Fruit fly (Drosophila melanogaster) whole organism, embryonic: ENCODE measurements around the gene CG32432.

Experiments
- CG10209 ChIP-seq: fragments of 200-800 bp; sonication (Bioruptor generic); optimal IDR thresholded peaks from 3 replicates; lab custom pipeline; 2017; ENCODE audit warnings: missing biosample characterization, mild to moderate bottlenecking, missing genetic modification characterization, missing genetic modification reagents
- CG10267 ChIP-seq: fragments of 200-800 bp; sonication (Bioruptor generic); optimal IDR thresholded peaks from 2 replicates; lab custom pipeline; 2018; ENCODE audit warnings: missing biosample characterization, mild to moderate bottlenecking, missing genetic modification characterization, moderate library complexity
- CG10431 ChIP-seq: fragments of 200-800 bp; sonication (Bioruptor generic); optimal IDR thresholded peaks from 3 replicates; lab custom pipeline; 2018; ENCODE audit warnings: missing biosample characterization, mild to moderate bottlenecking, missing genetic modification characterization
- CG10462 ChIP-seq: fragments of 200-800 bp; sonication (Bioruptor generic); optimal IDR thresholded peaks from 2 replicates; lab custom pipeline; 2016; ENCODE audit warnings: missing biosample characterization, missing genetic modification characterization
- CG11560 ChIP-seq: fragments of 200-800 bp; sonication (Bioruptor generic); IDR thresholded peaks from 3 replicates; pipeline ENCODE4 v1.3.6; 2022; ENCODE audit warnings: missing biosample characterization, missing genetic modification characterization
- CG12391 ChIP-seq: fragments of 200-800 bp; sonication (Bioruptor generic); optimal IDR thresholded peaks from 3 replicates; lab custom pipeline; 2018; ENCODE audit warnings: missing biosample characterization, mild to moderate bottlenecking, missing genetic modification characterization, moderate library complexity
- CG13775 ChIP-seq: fragments of 200-800 bp; sonication (Bioruptor generic); optimal IDR thresholded peaks from 3 replicates; lab custom pipeline; 2017; ENCODE audit warnings: missing biosample characterization, mild to moderate bottlenecking, missing genetic modification characterization
- CG14710 ChIP-seq: fragments of 200-800 bp; sonication (Bioruptor generic); optimal IDR thresholded peaks from 3 replicates; lab custom pipeline; 2019; ENCODE audit warnings: missing biosample characterization, mild to moderate bottlenecking, missing genetic modification characterization, moderate library complexity
- CG15696 ChIP-seq: fragments of 200-800 bp; sonication (Bioruptor generic); optimal IDR thresholded peaks from 2 replicates; lab custom pipeline; 2019; ENCODE audit warnings: missing biosample characterization, mild to moderate bottlenecking, missing genetic modification characterization, moderate library complexity
- CG1602 ChIP-seq: fragments of 200-800 bp; sonication (Bioruptor generic); optimal IDR thresholded peaks from 3 replicates; lab custom pipeline; 2016; ENCODE audit warnings: missing biosample characterization, missing genetic modification characterization
- CG16815 ChIP-seq: fragments of 200-800 bp; sonication (Bioruptor generic); optimal IDR thresholded peaks from 3 replicates; lab custom pipeline; 2017; ENCODE audit warnings: missing biosample characterization, mild to moderate bottlenecking, missing genetic modification characterization
- CG17361 ChIP-seq: fragments of 200-800 bp; sonication (Bioruptor generic); IDR thresholded peaks from 3 replicates; pipeline ENCODE4 v1.3.6; 2022; ENCODE audit warnings: missing biosample characterization, missing genetic modification characterization
- CG17612 ChIP-seq: fragments of 200-800 bp; sonication (Bioruptor generic); IDR thresholded peaks from 2 replicates; pipeline ENCODE4 v1.3.6; 2022; ENCODE audit warnings: missing biosample characterization, missing genetic modification characterization
- CG17829 ChIP-seq: fragments of 200-800 bp; optimal IDR thresholded peaks from 2 replicates; lab custom pipeline; 2019; ENCODE audit warnings: missing biosample characterization, mild to moderate bottlenecking, missing genetic modification characterization, moderate library complexity
- CG18262 ChIP-seq: fragments of 200-800 bp; optimal IDR thresholded peaks from 3 replicates; lab custom pipeline; 2019; ENCODE audit warnings: missing biosample characterization, mild to moderate bottlenecking, missing genetic modification characterization, moderate library complexity
- CG2678 ChIP-seq: fragments of 200-800 bp; sonication (Bioruptor generic); optimal IDR thresholded peaks from 3 replicates; lab custom pipeline; 2019; ENCODE audit warnings: missing biosample characterization, mild to moderate bottlenecking, missing genetic modification characterization, moderate library complexity
- CG2712 ChIP-seq: fragments of 200-800 bp; optimal IDR thresholded peaks from 3 replicates; lab custom pipeline; 2019; ENCODE audit warnings: missing biosample characterization, mild to moderate bottlenecking, missing genetic modification characterization, moderate library complexity
- CG30403 ChIP-seq: fragments of 200-800 bp; sonication (Bioruptor generic); optimal IDR thresholded peaks from 3 replicates; lab custom pipeline; 2016; ENCODE audit warnings: missing biosample characterization, missing genetic modification characterization
- CG30431 ChIP-seq: fragments of 200-800 bp; sonication (Bioruptor generic); optimal IDR thresholded peaks from 2 replicates; lab custom pipeline; 2017; ENCODE audit warnings: missing biosample characterization, missing genetic modification characterization
- CG6254 ChIP-seq: fragments of 200-800 bp; sonication (Bioruptor generic); optimal IDR thresholded peaks from 3 replicates; lab custom pipeline; 2017; ENCODE audit warnings: mild to moderate bottlenecking, missing biosample characterization, missing genetic modification reagents, missing genetic modification characterization
- CG7556 ChIP-seq: fragments of 200-800 bp; sonication (Bioruptor generic); optimal IDR thresholded peaks from 2 replicates; lab custom pipeline; 2017; ENCODE audit warnings: missing biosample characterization, mild to moderate bottlenecking, missing genetic modification characterization
- CG9727 ChIP-seq: fragments of 200-800 bp; sonication (Bioruptor generic); optimal IDR thresholded peaks from 3 replicates; lab custom pipeline; 2017; ENCODE audit warnings: missing biosample characterization, mild to moderate bottlenecking, missing genetic modification characterization
- CoRest ChIP-seq: fragments of 200-800 bp; sonication (Bioruptor generic); optimal IDR thresholded peaks from 3 replicates; lab custom pipeline; 2018; ENCODE audit warnings: missing biosample characterization, mild to moderate bottlenecking, missing genetic modification characterization, moderate library complexity
- D19A ChIP-seq: fragments of 200-800 bp; optimal IDR thresholded peaks from 3 replicates; lab custom pipeline; 2019; ENCODE audit warnings: missing biosample characterization, mild to moderate bottlenecking, missing genetic modification characterization, moderate library complexity
- Hmx ChIP-seq: fragments of 200-800 bp; sonication (Bioruptor generic); optimal IDR thresholded peaks from 2 replicates; lab custom pipeline; 2016; ENCODE audit warnings: missing biosample characterization, missing genetic modification characterization
- Hr51 ChIP-seq, 2 experiments: fragments of 200-800 bp; sonication (Bioruptor generic); optimal IDR thresholded peaks; 2 replicates in 1 of 2; 3 replicates in 1 of 2; lab custom pipeline; 2016 to 2018; ENCODE audit warnings: missing biosample characterization in 2 of 2, missing genetic modification characterization in 2 of 2, mild to moderate bottlenecking in 1 of 2, moderate library complexity in 1 of 2
- Nf-YC ChIP-seq: fragments of 200-800 bp; optimal IDR thresholded peaks from 3 replicates; lab custom pipeline; 2019; ENCODE audit warnings: missing biosample characterization, mild to moderate bottlenecking, missing genetic modification characterization, moderate library complexity
- Sox100B ChIP-seq: fragments of 200-800 bp; sonication (Bioruptor generic); optimal IDR thresholded peaks from 3 replicates; lab custom pipeline; 2018; ENCODE audit warnings: missing biosample characterization, mild to moderate bottlenecking, missing genetic modification characterization
- Ssrp ChIP-seq: fragments of 200-800 bp; sonication (Bioruptor generic); optimal IDR thresholded peaks from 2 replicates; lab custom pipeline; 2018; ENCODE audit warnings: missing biosample characterization, mild to moderate bottlenecking, missing genetic modification characterization, moderate library complexity
- TFAM ChIP-seq: fragments of 200-800 bp; sonication (Bioruptor generic); optimal IDR thresholded peaks from 2 replicates; lab custom pipeline; 2017; ENCODE audit warnings: missing biosample characterization, missing genetic modification characterization, inconsistent platforms
- bab2 ChIP-seq: fragments of 200-800 bp; sonication (Bioruptor generic); optimal IDR thresholded peaks from 2 replicates; lab custom pipeline; 2016; ENCODE audit warnings: missing biosample characterization, missing genetic modification characterization
- fd96Cb ChIP-seq: fragments of 200-800 bp; sonication (Bioruptor generic); optimal IDR thresholded peaks from 2 replicates; lab custom pipeline; 2018; ENCODE audit warnings: missing biosample characterization, mild to moderate bottlenecking, missing genetic modification characterization, moderate library complexity
- fru ChIP-seq: fragments of >200 bp; optimal IDR thresholded peaks from 2 replicates; lab custom pipeline; 2017
- gem ChIP-seq: fragments of 200-800 bp; sonication (Bioruptor generic); optimal IDR thresholded peaks from 2 replicates; lab custom pipeline; 2019; ENCODE audit warnings: missing biosample characterization, mild to moderate bottlenecking, missing genetic modification characterization, moderate library complexity
- gsb-n ChIP-seq: fragments of 200-800 bp; sonication (Bioruptor generic); optimal IDR thresholded peaks from 3 replicates; lab custom pipeline; 2018; ENCODE audit warnings: missing biosample characterization, mild to moderate bottlenecking, missing genetic modification characterization
- inv ChIP-seq: fragments of 200-800 bp; sonication (Bioruptor generic); IDR thresholded peaks from 2 replicates; pipeline ENCODE4 v1.3.6; 2022; ENCODE audit warnings: missing biosample characterization, missing genetic modification characterization; ENCODE audit not compliant: partially characterized antibody
- lola ChIP-seq, 3 experiments: fragments of >200 bp in 2 of 3; fragments of 200-800 bp in 1 of 3; sonication (Bioruptor generic) in 1 of 3; optimal IDR thresholded peaks; 2 replicates each; lab custom pipeline; 2017 to 2019; ENCODE audit warnings: missing biosample characterization in 3 of 3, missing genetic modification characterization in 3 of 3, mild to moderate bottlenecking in 1 of 3, moderate library complexity in 1 of 3
- maf-S ChIP-seq: fragments of 200-800 bp; sonication (Bioruptor generic); optimal IDR thresholded peaks from 2 replicates; lab custom pipeline; 2016; ENCODE audit warnings: missing biosample characterization, missing genetic modification characterization
- nmo ChIP-seq: fragments of 200-800 bp; sonication (Bioruptor generic); optimal IDR thresholded peaks from 2 replicates; lab custom pipeline; 2018; ENCODE audit warnings: missing biosample characterization, mild to moderate bottlenecking, missing genetic modification characterization, moderate library complexity
- row ChIP-seq: fragments of 200-800 bp; sonication (Bioruptor generic); IDR thresholded peaks from 3 replicates; pipeline ENCODE4 v1.3.6; 2022; ENCODE audit warnings: missing biosample characterization, missing genetic modification characterization
- schlank ChIP-seq: fragments of 200-800 bp; sonication (Bioruptor generic); optimal IDR thresholded peaks from 2 replicates; lab custom pipeline; 2018; ENCODE audit warnings: missing biosample characterization, mild to moderate bottlenecking, missing genetic modification characterization
- sens ChIP-seq: fragments of 200-800 bp; sonication (Bioruptor generic); peaks from one replicate; lab custom pipeline; 2016; ENCODE audit warnings: missing biosample characterization, missing genetic modification characterization
- sim ChIP-seq: fragments of 200-800 bp; sonication (Bioruptor generic); IDR thresholded peaks from 2 replicates; pipeline ENCODE4 v1.3.6; 2022; ENCODE audit warnings: missing biosample characterization, missing genetic modification characterization
- tll ChIP-seq, 2 experiments: fragments of 200-800 bp in 1 of 2; fragments of >200 bp in 1 of 2; sonication (Bioruptor generic) in 1 of 2; optimal IDR thresholded peaks; 2 replicates each; lab custom pipeline; 2017 to 2019; ENCODE audit warnings: missing biosample characterization in 2 of 2, missing genetic modification characterization in 2 of 2, mild to moderate bottlenecking in 1 of 2, moderate library complexity in 1 of 2
- trem ChIP-seq: fragments of 200-800 bp; optimal IDR thresholded peaks from 3 replicates; lab custom pipeline; 2019; ENCODE audit warnings: missing biosample characterization, mild to moderate bottlenecking, missing genetic modification characterization, moderate library complexity
- vnd ChIP-seq: fragments of 200-800 bp; sonication (Bioruptor generic); IDR thresholded peaks from 3 replicates; pipeline ENCODE4 v1.3.6; 2022; ENCODE audit warnings: missing biosample characterization, missing genetic modification characterization; ENCODE audit not compliant: partially characterized antibody
- zf30C ChIP-seq: fragments of 200-800 bp; sonication (Bioruptor generic); optimal IDR thresholded peaks from 3 replicates; lab custom pipeline; 2018; ENCODE audit warnings: missing biosample characterization, mild to moderate bottlenecking, missing genetic modification characterization
- zfh1 ChIP-seq: fragments of 200-800 bp; sonication (Bioruptor generic); IDR thresholded peaks from 3 replicates; pipeline ENCODE4 v1.3.6; 2022; ENCODE audit warnings: missing biosample characterization, missing genetic modification characterization

The CG32432 gene

dm6 chr3L:20918945-20919344 lies 34.0 kb upstream of the CG32432 start (continued):
- TF ChIP-seq CG7556 (GFP tag; lab: Kevin White, UChicago): peak; percentile 53
- TF ChIP-seq CG17829 (tag; lab: Kevin White, UChicago): peak; percentile 13
- no peak for TF ChIP-seq vnd
- peak; percentile 25 for TF ChIP-seq fd96Cb
- peak; percentile 2 for TF ChIP-seq CG10267
- no peak for TF ChIP-seq inv (GFP tag; lab: Robert Waterston, UW)
- peak; percentile 36 for TF ChIP-seq D19A (tag; lab: Kevin White, UChicago)
- peak; percentile 41 for TF ChIP-seq CG14710 (tag; lab: Kevin White, UChicago)
- no peak for TF ChIP-seq sim (GFP tag; lab: Robert Waterston, UW)
- TF ChIP-seq CG15696 (tag; lab: Kevin White, UChicago): peak; percentile 31
- no peak for TF ChIP-seq CG10462 (GFP tag; lab: Kevin White, UChicago)
- TF ChIP-seq row (GFP tag; lab: Robert Waterston, UW): peak; percentile 30; the same call in 2 of the 3 replicates
- TF ChIP-seq CG18262 (tag; lab: Kevin White, UChicago): peak; percentile 50
- TF ChIP-seq bab2: peak; percentile 16
- TF ChIP-seq CG12391 (tag; lab: Kevin White, UChicago): peak; percentile 29
- no peak for TF ChIP-seq CG10431 (GFP tag; lab: Kevin White, UChicago)
- TF ChIP-seq Nf-YC: no peak
- TF ChIP-seq CG2712 (tag; lab: Kevin White, UChicago): peak; percentile 49
- TF ChIP-seq CG10209: peak; percentile 8
- peak; percentile 68; the same call in 2 of the 3 replicates for TF ChIP-seq CG17361
- no peak for TF ChIP-seq maf-S (GFP tag; lab: Kevin White, UChicago)
- TF ChIP-seq gsb-n (tag; lab: Kevin White, UChicago): peak; percentile 19
- TF ChIP-seq zfh1 (GFP tag; lab: Robert Waterston, UW): no peak
- TF ChIP-seq CG13775 (GFP tag; lab: Kevin White, UChicago): no peak
- peak in 1 of 2 experiments; percentile 27 for TF ChIP-seq Hr51 (GFP tag; optimal IDR thresholded peaks at IDR 0.05; lab: Kevin White, UChicago)
- TF ChIP-seq lola (GFP tag; optimal IDR thresholded peaks at IDR 0.05; lab: Kevin White, UChicago): peak in 1 of 3 experiments; percentile 58
- TF ChIP-seq zf30C: peak; percentile 31
- no peak for TF ChIP-seq CG30431 (GFP tag; lab: Kevin White, UChicago)
- TF ChIP-seq CG30403: peak; percentile 11
- TF ChIP-seq sens: peak; percentile 83
- TF ChIP-seq CG16815 (GFP tag; lab: Kevin White, UChicago): peak; percentile 20
- TF ChIP-seq fru (lab: Kevin White, UChicago): no peak
- no peak for TF ChIP-seq CG1602 (GFP tag; lab: Kevin White, UChicago)
- TF ChIP-seq gem (tag; lab: Kevin White, UChicago): peak; percentile 60
- TF ChIP-seq nmo (GFP tag; lab: Kevin White, UChicago): peak; percentile 46
- TF ChIP-seq tll (GFP tag; optimal IDR thresholded peaks at IDR 0.05; lab: Kevin White, UChicago): no peak
- TF ChIP-seq CG2678 (tag; lab: Kevin White, UChicago): peak; percentile 30
- TF ChIP-seq Sox100B (GFP tag; lab: Kevin White, UChicago): peak; percentile 32
- TF ChIP-seq CoRest (tag; lab: Kevin White, UChicago): peak; percentile 29
- peak; percentile 6 for TF ChIP-seq trem (tag; lab: Kevin White, UChicago)
- TF ChIP-seq CG11560 (tag; lab: Robert Waterston, UW): no peak
- no peak for TF ChIP-seq Hmx (GFP tag; lab: Kevin White, UChicago)
- TF ChIP-seq CG9727 (GFP tag; lab: Kevin White, UChicago): peak; percentile 68
- peak; percentile 16 for TF ChIP-seq Ssrp (tag; lab: Kevin White, UChicago)
- TF ChIP-seq CG6254 (GFP tag; lab: Kevin White, UChicago): peak; percentile 9
- no peak for TF ChIP-seq TFAM (GFP tag; lab: Kevin White, UChicago)
- no peak for TF ChIP-seq CG17612 (GFP tag; lab: Robert Waterston, UW)
- TF ChIP-seq schlank (tag; lab: Kevin White, UChicago): no peak
